Fruit fly (Drosophila melanogaster) whole organism, larva: ENCODE results near the gene knk.
A peak's percentile ranks its signal among the peaks of the same experiment; 100 is the strongest.

Experiments used
- noc ChIP-seq: fragments of 200-800 bp; sonication (Bioruptor generic); optimal IDR thresholded peaks from 3 replicates; lab custom pipeline; 2019; ENCODE audit warnings: missing biosample characterization, mild to moderate bottlenecking, missing genetic modification characterization, moderate library complexity

knk gene

dm6 chr3R:10125477-10125876 is at the start of gene knk:
TSS of gene knk (minus strand) at chr3R:10125664.
- no peak for TF ChIP-seq noc (tag; lab: Kevin White, UChicago)

dm6 chr3R:10170356-10170876 is 45.0 kb upstream of the knk start, which contains the start of gene Best1:
TSS of gene Best1 (minus strand) at chr3R:10170487.
- TF ChIP-seq noc (tag; lab: Kevin White, UChicago): peak; percentile 92

dm6 chr3R:10169124-10169766 is 43.8 kb upstream of the knk start:
- no peak for TF ChIP-seq noc (tag; lab: Kevin White, UChicago)

dm6 chr3R:10168483-10169064 is 43.1 kb upstream of the knk start:
- TF ChIP-seq noc (tag; lab: Kevin White, UChicago): no peak

- TF ChIP-seq noc (tag; lab: Kevin White, UChicago): no peak
Observed at dm6 chr3R:10167280-10167679, 41.8 kb upstream of the knk start.

- TF ChIP-seq noc (tag; lab: Kevin White, UChicago): peak; percentile 74
Observed at dm6 chr3R:10166334-10166733, 40.9 kb upstream of the knk start.

- no peak for TF ChIP-seq noc (tag; lab: Kevin White, UChicago)
Observed at dm6 chr3R:10161163-10161562, 35.7 kb upstream of the knk start, which contains the start of gene CG6254. TSS of gene CG6254 (minus strand) at chr3R:10161331.

- TF ChIP-seq noc (tag; lab: Kevin White, UChicago): no peak
Observed at dm6 chr3R:10153957-10154685, 28.7 kb upstream of the knk start.

- TF ChIP-seq noc (tag; lab: Kevin White, UChicago): no peak
Observed at dm6 chr3R:10151830-10152513, 26.5 kb upstream of the knk start, which contains the start of gene CG34303. TSS of gene CG34303 (minus strand) at chr3R:10151880.

- TF ChIP-seq noc (tag; lab: Kevin White, UChicago): no peak
Observed at dm6 chr3R:10150555-10150954, 25.1 kb upstream of the knk start.

- no peak for TF ChIP-seq noc (tag; lab: Kevin White, UChicago)
Observed at dm6 chr3R:10149667-10150398, 24.4 kb upstream of the knk start.

- no peak for TF ChIP-seq noc (tag; lab: Kevin White, UChicago)
Observed at dm6 chr3R:10148376-10148887, 23.0 kb upstream of the knk start.

- TF ChIP-seq noc (tag; lab: Kevin White, UChicago): no peak
Observed at dm6 chr3R:10147176-10147575, 21.7 kb upstream of the knk start.

- TF ChIP-seq noc (tag; lab: Kevin White, UChicago): peak; percentile 31
Observed at dm6 chr3R:10144103-10144998, 18.9 kb upstream of the knk start, which contains the start of the genes TAF1B and Invadolysin. TSS of gene TAF1B (minus strand) at chr3R:10144184. TSS of gene Invadolysin (plus strand) at chr3R:10144668.
